Fruit fly (Drosophila melanogaster) S2 (cell line): ENCODE measurements around the gene CG33493.

Experiments
- CG8478 ChIP-seq: fragments of >200 bp; optimal IDR thresholded peaks from 2 replicates; lab custom pipeline; 2018
- CTCF ChIP-seq, 2 experiments: fragments of >200 bp; optimal IDR thresholded peaks; 2 replicates each; lab custom pipeline; 2018

dm6 chr3L:10719771-10720170 is 26.8 kb upstream of the CG33493 start:
- TF ChIP-seq CG8478 (lab: Kevin White, UChicago), result no peak
- TF ChIP-seq CTCF (optimal IDR thresholded peaks at IDR 0.05; lab: Kevin White, UChicago), result no peak
